Worm (Caenorhabditis elegans) whole organism, late embryonic: Measurements from ENCODE around the gene daf-2.

Experiments used
- C38D4.7 ChIP-seq: fragments of 200-800 bp; sonication (Bioruptor generic); optimal IDR thresholded peaks from 2 replicates; lab custom pipeline; 2018; ENCODE audit warnings: mild to moderate bottlenecking, missing genetic modification characterization, moderate library complexity, missing compliant biosample characterization
- F13H6.1 ChIP-seq: sonication (generic microtip); optimal IDR thresholded peaks from 2 replicates; lab custom pipeline; 2016; ENCODE audit warnings: missing genetic modification characterization, missing compliant biosample characterization
- K02D7.2 ChIP-seq: sonication (generic microtip); optimal IDR thresholded peaks from 2 replicates; lab custom pipeline; 2017; ENCODE audit warnings: mild to moderate bottlenecking, missing genetic modification characterization, missing compliant biosample characterization
- K09A11.1 ChIP-seq: sonication (generic microtip); optimal IDR thresholded peaks from 2 replicates; lab custom pipeline; 2017; ENCODE audit warnings: antibody characterized with exemption, mild to moderate bottlenecking, missing genetic modification characterization, missing compliant biosample characterization; ENCODE audit not compliant: insufficient read depth
- ama-1 ChIP-seq: fragments of 150-350 bp; optimal IDR thresholded peaks from 2 replicates; lab custom pipeline; 2014
- ceh-14 ChIP-seq: sonication (generic microtip); optimal IDR thresholded peaks from 2 replicates; lab custom pipeline; 2016; ENCODE audit warnings: missing genotype, missing genetic modification characterization, missing compliant biosample characterization
- ceh-19 ChIP-seq: fragments of 200-800 bp; sonication (Bioruptor generic); optimal IDR thresholded peaks from 2 replicates; lab custom pipeline; 2018; ENCODE audit warnings: mild to moderate bottlenecking, missing genetic modification characterization, missing compliant biosample characterization
- ceh-22 ChIP-seq: sonication (generic microtip); optimal IDR thresholded peaks from 2 replicates; lab custom pipeline; 2017; ENCODE audit warnings: missing biosample characterization, missing genetic modification characterization
- ceh-34 ChIP-seq: sonication (generic microtip); optimal IDR thresholded peaks from 2 replicates; lab custom pipeline; 2016; ENCODE audit warnings: mild to moderate bottlenecking, missing genetic modification characterization, missing compliant biosample characterization
- ceh-48 ChIP-seq: sonication (generic microtip); optimal IDR thresholded peaks from 2 replicates; lab custom pipeline; 2016; ENCODE audit warnings: missing genetic modification characterization, inconsistent platforms, missing compliant biosample characterization
- ceh-9 ChIP-seq: sonication (generic microtip); optimal IDR thresholded peaks from 2 replicates; lab custom pipeline; 2016; ENCODE audit warnings: mild to moderate bottlenecking, missing genetic modification characterization, inconsistent platforms, missing compliant biosample characterization
- che-1 ChIP-seq: sonication (generic microtip); optimal IDR thresholded peaks from 2 replicates; lab custom pipeline; 2016; ENCODE audit warnings: mild to moderate bottlenecking, missing genetic modification characterization, missing compliant biosample characterization
- dmd-4 ChIP-seq: sonication (generic microtip); optimal IDR thresholded peaks from 2 replicates; lab custom pipeline; 2016; ENCODE audit warnings: borderline replicate concordance, missing genetic modification characterization, missing compliant biosample characterization
- dve-1 ChIP-seq: sonication (generic microtip); optimal IDR thresholded peaks from 2 replicates; lab custom pipeline; 2017; ENCODE audit warnings: antibody characterized with exemption, mild to moderate bottlenecking, missing genetic modification characterization, missing compliant biosample characterization
- elt-2 ChIP-seq: sonication (generic microtip); optimal IDR thresholded peaks from 2 replicates; lab custom pipeline; 2016; ENCODE audit warnings: missing genetic modification reagents, missing genetic modification characterization, missing compliant biosample characterization
- elt-4 ChIP-seq: sonication (generic microtip); optimal IDR thresholded peaks from 2 replicates; lab custom pipeline; 2016; ENCODE audit warnings: missing genetic modification characterization, missing compliant biosample characterization
- ets-4 ChIP-seq: sonication (generic microtip); optimal IDR thresholded peaks from 2 replicates; lab custom pipeline; 2016; ENCODE audit warnings: missing genetic modification characterization, missing compliant biosample characterization
- fax-1 ChIP-seq: sonication (generic microtip); optimal IDR thresholded peaks from 2 replicates; lab custom pipeline; 2016; ENCODE audit warnings: missing genotype, missing genetic modification characterization, missing compliant biosample characterization
- hlh-30 ChIP-seq: sonication (generic microtip); optimal IDR thresholded peaks from 2 replicates; lab custom pipeline; 2017; ENCODE audit warnings: antibody characterized with exemption, missing genetic modification characterization, missing compliant biosample characterization; ENCODE audit not compliant: insufficient read depth
- hlh-8 ChIP-seq: sonication (generic microtip); optimal IDR thresholded peaks from 2 replicates; lab custom pipeline; 2016; ENCODE audit warnings: missing genotype, missing genetic modification characterization, missing compliant biosample characterization
- lim-6 ChIP-seq: sonication (generic microtip); optimal IDR thresholded peaks from 2 replicates; lab custom pipeline; 2016; ENCODE audit warnings: missing genetic modification characterization, missing compliant biosample characterization
- lin-11 ChIP-seq: fragments of 200-800 bp; sonication (Bioruptor generic); optimal IDR thresholded peaks from 2 replicates; lab custom pipeline; 2018; ENCODE audit warnings: mild to moderate bottlenecking, missing genetic modification characterization, missing compliant biosample characterization
- nfya-1 ChIP-seq: sonication (generic microtip); optimal IDR thresholded peaks from 2 replicates; lab custom pipeline; 2017; ENCODE audit warnings: missing genetic modification characterization, mild to moderate bottlenecking, missing compliant biosample characterization, antibody characterized with exemption, moderate library complexity
- pax-1 ChIP-seq: fragments of 150-350 bp; optimal IDR thresholded peaks from 2 replicates; lab custom pipeline; 2014; ENCODE audit warnings: missing biosample characterization, missing genetic modification characterization
- pros-1 ChIP-seq: fragments of 150-350 bp; optimal IDR thresholded peaks from 2 replicates; lab custom pipeline; 2014; ENCODE audit warnings: missing biosample characterization, missing genetic modification reagents, missing genetic modification characterization
- sox-2 ChIP-seq: fragments of 200-800 bp; sonication (Bioruptor generic); IDR thresholded peaks from 2 replicates; pipeline ENCODE4 v1.3.6; 2022; ENCODE audit warnings: missing genetic modification reagents, missing genetic modification characterization, missing compliant biosample characterization
- syd-9 ChIP-seq: sonication (generic microtip); optimal IDR thresholded peaks from 2 replicates; lab custom pipeline; 2016; ENCODE audit warnings: mild to moderate bottlenecking, missing genetic modification characterization, moderate library complexity, missing compliant biosample characterization
- tbx-2 ChIP-seq: sonication (generic microtip); optimal IDR thresholded peaks from 2 replicates; lab custom pipeline; 2016; ENCODE audit warnings: missing genetic modification characterization, missing compliant biosample characterization
- ttx-3 ChIP-seq: sonication (generic microtip); optimal IDR thresholded peaks from 2 replicates; lab custom pipeline; 2016; ENCODE audit warnings: missing genetic modification reagents, missing genetic modification characterization, missing compliant biosample characterization
- unc-55 ChIP-seq: sonication (generic microtip); optimal IDR thresholded peaks from 2 replicates; lab custom pipeline; 2017; ENCODE audit warnings: missing biosample characterization, missing genetic modification reagents, missing genetic modification characterization
- zip-5 ChIP-seq: sonication (generic microtip); optimal IDR thresholded peaks from 2 replicates; lab custom pipeline; 2016; ENCODE audit warnings: missing genetic modification characterization, missing compliant biosample characterization
- ztf-16 ChIP-seq: sonication (generic microtip); optimal IDR thresholded peaks from 2 replicates; lab custom pipeline; 2017; ENCODE audit warnings: missing genetic modification characterization, missing compliant biosample characterization

The daf-2 gene

DNA sequence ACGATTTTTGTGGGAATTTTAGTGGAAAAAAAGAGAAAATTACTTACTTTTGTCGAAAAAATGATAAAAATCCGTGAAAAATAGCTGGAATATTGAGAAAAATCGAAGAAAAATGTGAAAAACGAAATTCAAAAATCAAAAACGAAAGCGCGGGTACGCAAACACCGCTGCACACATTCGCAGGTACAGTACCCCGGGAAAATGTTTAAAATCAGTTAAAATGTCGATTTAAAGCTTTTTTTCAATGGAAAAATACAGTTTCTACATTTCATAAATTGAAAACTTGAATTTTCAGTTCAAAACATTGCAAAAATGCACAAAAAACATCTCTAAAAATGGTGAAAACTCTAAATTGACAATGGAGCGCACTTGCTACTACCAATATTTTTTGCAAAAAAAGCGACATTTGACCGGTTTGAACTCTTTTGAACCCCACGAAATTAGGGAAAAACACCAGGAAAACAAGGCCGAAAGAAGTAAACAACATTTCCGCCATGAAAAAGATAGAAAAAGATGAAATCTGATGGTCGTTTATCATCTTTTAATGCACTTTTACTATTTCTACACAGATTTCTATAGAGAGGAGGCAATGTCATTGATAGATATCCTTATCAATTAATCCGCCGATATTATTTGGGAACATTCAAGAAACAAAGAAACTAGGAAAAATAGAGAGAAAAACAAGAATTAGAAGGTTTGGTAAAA lies at the start of gene daf-2:
Gene daf-2, minus strand, starts transcription at position 112 of the 705 bp plus-strand sequence.
- TF ChIP-seq dmd-4 (tag; lab: Kevin White, UChicago), result no peak
- TF ChIP-seq ets-4 (tag; lab: Kevin White, UChicago), result no peak
- TF ChIP-seq ama-1 (lab: Kevin White, UChicago), result no peak
- no peak for TF ChIP-seq syd-9 (tag; lab: Kevin White, UChicago)
- no peak for TF ChIP-seq ceh-22 (tag; lab: Kevin White, UChicago)
- no peak for TF ChIP-seq lim-6 (tag; lab: Kevin White, UChicago)
- no peak for TF ChIP-seq che-1 (tag; lab: Kevin White, UChicago)
- TF ChIP-seq sox-2, result no peak
- no peak for TF ChIP-seq lin-11
- no peak for TF ChIP-seq ttx-3 (tag; lab: Kevin White, UChicago)
- no peak for TF ChIP-seq F13H6.1 (tag; lab: Kevin White, UChicago)
- TF ChIP-seq unc-55 (GFP tag; lab: Kevin White, UChicago), result no peak
- TF ChIP-seq ceh-19 (GFP tag; lab: Kevin White, UChicago), result no peak
- no peak for TF ChIP-seq ceh-34 (tag; lab: Kevin White, UChicago)
- no peak for TF ChIP-seq zip-5 (tag; lab: Kevin White, UChicago)
- TF ChIP-seq nfya-1, result no peak
- no peak for TF ChIP-seq fax-1 (tag; lab: Kevin White, UChicago)
- no peak for TF ChIP-seq K09A11.1
- TF ChIP-seq, all 69 proteins: peak for 0

ce11 chrIII:3086471-3086870 lies 45.8 kb upstream of the daf-2 start, which contains the start of gene sft-1:
TSS of gene sft-1 (plus strand) at chrIII:3086671.
- TF ChIP-seq ceh-48 (tag; lab: Kevin White, UChicago) (peak; percentile 12), elt-2 (no peak)

- no peak for TF ChIP-seq C38D4.7 (GFP tag; lab: Kevin White, UChicago)
- TF ChIP-seq nfya-1, result peak; percentile 4
- TF ChIP-seq, all 69 proteins: peak for 1
Observed at ce11 chrIII:3070026-3070573, 29.5 kb upstream of the daf-2 start, which contains the start of gene H06I04.3. TSS of gene H06I04.3 (plus strand) at chrIII:3070523.

DNA sequence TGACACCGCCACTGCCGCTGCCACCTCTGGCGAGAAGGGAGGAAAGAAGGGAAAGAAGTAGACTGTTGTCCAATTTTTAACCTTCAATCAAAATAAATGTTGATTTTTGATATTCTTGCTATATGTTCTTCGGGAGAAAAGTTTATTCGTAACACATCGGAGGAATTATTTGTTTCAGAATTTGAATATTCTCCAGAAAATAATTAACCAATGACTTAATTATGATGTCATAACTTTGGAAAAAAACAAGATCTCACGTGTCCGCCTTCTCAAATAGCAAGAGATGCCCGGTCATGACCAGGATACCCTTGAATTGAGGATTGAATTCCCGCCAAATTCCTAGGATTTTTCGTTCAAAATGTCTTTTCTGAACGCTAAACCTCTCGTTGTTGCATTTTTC lies 28.5 kb upstream of the daf-2 start:
- TF ChIP-seq ceh-14 (tag; lab: Kevin White, UChicago) (no peak), ceh-19 (GFP tag; lab: Kevin White, UChicago) (no peak), ceh-34 (tag; lab: Kevin White, UChicago) (no peak), tbx-2 (tag; lab: Kevin White, UChicago) (no peak), hlh-30 (tag; lab: Kevin White, UChicago) (no peak)

ce11 chrIII:3067909-3068455 lies 27.3 kb upstream of the daf-2 start, which contains the start of gene ubl-1:
TSS of gene ubl-1 (plus strand) at chrIII:3068310.
- no peak for TF ChIP-seq hlh-8 (tag; lab: Kevin White, UChicago)
- TF ChIP-seq fax-1 (tag; lab: Kevin White, UChicago), result no peak
- TF ChIP-seq ztf-16, result no peak
- TF ChIP-seq syd-9 (tag; lab: Kevin White, UChicago), result no peak
- TF ChIP-seq ceh-14 (tag; lab: Kevin White, UChicago), result no peak
- peak; percentile 21 for TF ChIP-seq pros-1 (tag; lab: Kevin White, UChicago)
- TF ChIP-seq pax-1 (tag; lab: Kevin White, UChicago), result peak; percentile 72
- no peak for TF ChIP-seq elt-4 (tag; lab: Kevin White, UChicago)
- TF ChIP-seq ets-4 (tag; lab: Kevin White, UChicago), result peak; percentile 20
- TF ChIP-seq K02D7.2, result no peak
- peak; percentile 10 for TF ChIP-seq tbx-2 (tag; lab: Kevin White, UChicago)
- peak; percentile 80 for TF ChIP-seq nfya-1
- peak; percentile 27 for TF ChIP-seq dve-1 (tag; lab: Kevin White, UChicago)
- no peak for TF ChIP-seq ceh-19 (GFP tag; lab: Kevin White, UChicago)
- no peak for TF ChIP-seq zip-5 (tag; lab: Kevin White, UChicago)
- peak; percentile 27 for TF ChIP-seq elt-2
- no peak for TF ChIP-seq ceh-34 (tag; lab: Kevin White, UChicago)
- TF ChIP-seq ceh-9 (tag; lab: Kevin White, UChicago), result no peak
